Fruit fly (Drosophila melanogaster) whole organism, embryonic: ENCODE measurements around the gene CG42529.
A peak's percentile ranks its signal among the peaks of the same experiment; 100 is the strongest.

Experiments used
- ATbp ChIP-seq: fragments of 200-800 bp; sonication (Bioruptor generic); optimal IDR thresholded peaks from 2 replicates; lab custom pipeline; 2017; ENCODE audit warnings: missing biosample characterization, mild to moderate bottlenecking, missing genetic modification characterization, missing genetic modification reagents
- CG10431 ChIP-seq: fragments of 200-800 bp; sonication (Bioruptor generic); optimal IDR thresholded peaks from 3 replicates; lab custom pipeline; 2018; ENCODE audit warnings: missing biosample characterization, mild to moderate bottlenecking, missing genetic modification characterization
- CG10565 ChIP-seq: fragments of 200-800 bp; sonication (Bioruptor generic); optimal IDR thresholded peaks from 3 replicates; lab custom pipeline; 2016; ENCODE audit warnings: missing biosample characterization, mild to moderate bottlenecking, missing genetic modification characterization
- CG11696 ChIP-seq: fragments of 200-800 bp; sonication (Bioruptor generic); IDR thresholded peaks from 2 replicates; pipeline ENCODE4 v1.3.6; 2022; ENCODE audit warnings: missing biosample characterization, missing genetic modification characterization
- CG12659 ChIP-seq: fragments of 200-800 bp; sonication (Bioruptor generic); optimal IDR thresholded peaks from 3 replicates; lab custom pipeline; 2017; ENCODE audit warnings: mild to moderate bottlenecking, missing biosample characterization, missing genetic modification reagents, missing genetic modification characterization
- CG12744 ChIP-seq: fragments of 200-800 bp; sonication (Bioruptor generic); optimal IDR thresholded peaks from 2 replicates; lab custom pipeline; 2016; ENCODE audit warnings: missing biosample characterization, missing genetic modification characterization
- CG12769 ChIP-seq: fragments of 200-800 bp; sonication (Bioruptor generic); optimal IDR thresholded peaks from 2 replicates; lab custom pipeline; 2019; ENCODE audit warnings: missing biosample characterization, mild to moderate bottlenecking, missing genetic modification characterization, moderate library complexity
- CG13624 ChIP-seq: fragments of 200-800 bp; sonication (Bioruptor generic); optimal IDR thresholded peaks from 2 replicates; lab custom pipeline; 2016; ENCODE audit warnings: missing biosample characterization, missing genetic modification characterization
- CG17385 ChIP-seq: fragments of 200-800 bp; sonication (Bioruptor generic); optimal IDR thresholded peaks from 3 replicates; lab custom pipeline; 2018; ENCODE audit warnings: missing biosample characterization, mild to moderate bottlenecking, missing genetic modification characterization
- CG1832 ChIP-seq: fragments of 200-800 bp; sonication (Bioruptor generic); optimal IDR thresholded peaks from 2 replicates; lab custom pipeline; 2017; ENCODE audit warnings: missing biosample characterization, mild to moderate bottlenecking, missing genetic modification characterization, inconsistent platforms
- CG31441 ChIP-seq: fragments of 200-800 bp; sonication (Bioruptor generic); IDR thresholded peaks from 2 replicates; pipeline ENCODE4 v1.3.6; 2022; ENCODE audit warnings: missing biosample characterization, missing genetic modification characterization
- CG32767 ChIP-seq: fragments of 200-800 bp; sonication (Bioruptor generic); IDR thresholded peaks from 2 replicates; pipeline ENCODE4 v1.3.6; 2022; ENCODE audit warnings: missing biosample characterization, missing genetic modification characterization
- CG42726 ChIP-seq: fragments of 200-800 bp; sonication (Bioruptor generic); IDR thresholded peaks from 2 replicates; pipeline ENCODE4 v1.3.6; 2022; ENCODE audit warnings: missing biosample characterization, missing genetic modification characterization; ENCODE audit not compliant: partially characterized antibody
- CG7839 ChIP-seq: fragments of 200-800 bp; sonication (Bioruptor generic); optimal IDR thresholded peaks from 3 replicates; lab custom pipeline; 2018; ENCODE audit warnings: missing biosample characterization, mild to moderate bottlenecking, missing genetic modification characterization, moderate library complexity
- CG8290 ChIP-seq, 3 experiments: fragments of 200-800 bp; sonication (Bioruptor generic); optimal IDR thresholded peaks; 2 replicates each; lab custom pipeline; 2016 to 2019; ENCODE audit warnings: missing biosample characterization in 3 of 3, missing genetic modification characterization in 3 of 3, mild to moderate bottlenecking in 2 of 3, moderate library complexity in 1 of 3
- CG8765 ChIP-seq: fragments of 200-800 bp; sonication (Bioruptor generic); IDR thresholded peaks from 2 replicates; pipeline ENCODE4 v1.3.6; 2022; ENCODE audit warnings: missing biosample characterization, missing genetic modification characterization
- CG8924 ChIP-seq: fragments of 200-800 bp; optimal IDR thresholded peaks from 3 replicates; lab custom pipeline; 2019; ENCODE audit warnings: missing biosample characterization, mild to moderate bottlenecking, missing genetic modification characterization, moderate library complexity
- Dek ChIP-seq: fragments of 200-800 bp; sonication (Bioruptor generic); optimal IDR thresholded peaks from 3 replicates; lab custom pipeline; 2019; ENCODE audit warnings: missing biosample characterization, mild to moderate bottlenecking, missing genetic modification characterization, moderate library complexity
- Dll ChIP-seq: fragments of 200-800 bp; sonication (Bioruptor generic); IDR thresholded peaks from 4 replicates; pipeline ENCODE4 v1.3.6; 2022; ENCODE audit warnings: missing biosample characterization, missing genetic modification characterization; ENCODE audit not compliant: partially characterized antibody
- Gug ChIP-seq: fragments of 200-800 bp; sonication (Bioruptor generic); IDR thresholded peaks from 4 replicates; pipeline ENCODE4 v1.3.6; 2022; ENCODE audit warnings: missing biosample characterization, missing genetic modification characterization
- HHEX ChIP-seq: fragments of 200-800 bp; sonication (Bioruptor generic); optimal IDR thresholded peaks from 3 replicates; lab custom pipeline; 2017; ENCODE audit warnings: missing biosample characterization, mild to moderate bottlenecking, missing genetic modification characterization, missing genetic modification reagents
- HLH54F ChIP-seq: fragments of 200-800 bp; sonication (Bioruptor generic); optimal IDR thresholded peaks from 3 replicates; lab custom pipeline; 2016; ENCODE audit warnings: missing biosample characterization, missing genetic modification characterization
- HLHmδ ChIP-seq: fragments of 200-800 bp; sonication (Bioruptor generic); optimal IDR thresholded peaks from 2 replicates; lab custom pipeline; 2018; ENCODE audit warnings: missing biosample characterization, mild to moderate bottlenecking, missing genetic modification characterization, moderate library complexity
- Hmx ChIP-seq: fragments of 200-800 bp; sonication (Bioruptor generic); optimal IDR thresholded peaks from 2 replicates; lab custom pipeline; 2016; ENCODE audit warnings: missing biosample characterization, missing genetic modification characterization
- Mes4 ChIP-seq: fragments of 200-800 bp; sonication (Bioruptor generic); optimal IDR thresholded peaks from 2 replicates; lab custom pipeline; 2016; ENCODE audit warnings: missing biosample characterization, missing genetic modification characterization
- NfI ChIP-seq: fragments of 200-800 bp; sonication (Bioruptor generic); optimal IDR thresholded peaks from 3 replicates; lab custom pipeline; 2018; ENCODE audit warnings: missing biosample characterization, mild to moderate bottlenecking, missing genetic modification characterization, moderate library complexity
- Opbp ChIP-seq: fragments of 200-800 bp; sonication (Bioruptor generic); IDR thresholded peaks from 3 replicates; pipeline ENCODE4 v1.3.6; 2022; ENCODE audit warnings: missing biosample characterization, missing genetic modification characterization; ENCODE audit not compliant: partially characterized antibody
- Poxn ChIP-seq: fragments of 200-800 bp; sonication (Bioruptor generic); IDR thresholded peaks from 2 replicates; pipeline ENCODE4 v1.3.6; 2022; ENCODE audit warnings: missing biosample characterization, missing genetic modification characterization
- Ravus ChIP-seq: fragments of 200-800 bp; sonication (Bioruptor generic); IDR thresholded peaks from 2 replicates; pipeline ENCODE4 v1.3.6; 2022; ENCODE audit warnings: missing biosample characterization, missing genetic modification characterization
- bsh ChIP-seq, 2 experiments: fragments of 200-800 bp; sonication (Bioruptor generic); optimal IDR thresholded peaks; 2 replicates each; lab custom pipeline; 2017 to 2018; ENCODE audit warnings: mild to moderate bottlenecking in 2 of 2, missing biosample characterization in 2 of 2, missing genetic modification characterization in 2 of 2, moderate library complexity in 1 of 2
- ewg ChIP-seq: fragments of 200-800 bp; sonication (Bioruptor generic); optimal IDR thresholded peaks from 3 replicates; lab custom pipeline; 2017; ENCODE audit warnings: mild to moderate bottlenecking, missing biosample characterization, missing genetic modification reagents, missing genetic modification characterization
- grn ChIP-seq: fragments of 200-800 bp; sonication (Bioruptor generic); optimal IDR thresholded peaks from 3 replicates; lab custom pipeline; 2017; ENCODE audit warnings: missing biosample characterization, missing genetic modification characterization
- jigr1 ChIP-seq: fragments of 200-800 bp; sonication (Bioruptor generic); IDR thresholded peaks from 3 replicates; pipeline ENCODE4 v1.3.6; 2022; ENCODE audit warnings: missing biosample characterization, missing genetic modification characterization
- jumu ChIP-seq: fragments of 200-800 bp; sonication (Bioruptor generic); optimal IDR thresholded peaks from 3 replicates; lab custom pipeline; 2016; ENCODE audit warnings: missing biosample characterization, missing genetic modification characterization
- mirr ChIP-seq: fragments of 200-800 bp; sonication (Bioruptor generic); optimal IDR thresholded peaks from 3 replicates; lab custom pipeline; 2018; ENCODE audit warnings: missing biosample characterization, mild to moderate bottlenecking, missing genetic modification characterization
- pnt ChIP-seq: fragments of 200-800 bp; sonication (Bioruptor generic); optimal IDR thresholded peaks from 3 replicates; lab custom pipeline; 2016; ENCODE audit warnings: missing biosample characterization, missing genetic modification characterization
- run ChIP-seq: fragments of 200-800 bp; sonication (Bioruptor generic); optimal IDR thresholded peaks from 3 replicates; lab custom pipeline; 2018; ENCODE audit warnings: missing biosample characterization, mild to moderate bottlenecking, missing genetic modification characterization
- sc ChIP-seq, 3 experiments: fragments of >200 bp in 2 of 3; fragments of 200-800 bp in 1 of 3; sonication (Bioruptor generic) in 1 of 3; optimal IDR thresholded peaks; 2 replicates in 2 of 3; 3 replicates in 1 of 3; lab custom pipeline; 2017; ENCODE audit warnings: mild to moderate bottlenecking in 1 of 3, missing biosample characterization in 1 of 3, missing genetic modification characterization in 1 of 3, missing genetic modification reagents in 1 of 3
- sd ChIP-seq: fragments of 200-800 bp; sonication (Bioruptor generic); optimal IDR thresholded peaks from 3 replicates; lab custom pipeline; 2018; ENCODE audit warnings: missing biosample characterization, mild to moderate bottlenecking, missing genetic modification characterization, moderate library complexity
- sens ChIP-seq: fragments of 200-800 bp; sonication (Bioruptor generic); peaks from one replicate; lab custom pipeline; 2016; ENCODE audit warnings: missing biosample characterization, missing genetic modification characterization
- slbo ChIP-seq: fragments of 200-800 bp; sonication (Bioruptor generic); IDR thresholded peaks from 2 replicates; pipeline ENCODE4 v1.3.6; 2022; ENCODE audit warnings: missing biosample characterization, missing genetic modification characterization
- sqz ChIP-seq: fragments of 200-800 bp; sonication (Bioruptor generic); optimal IDR thresholded peaks from 3 replicates; lab custom pipeline; 2018; ENCODE audit warnings: missing biosample characterization, mild to moderate bottlenecking, missing genetic modification characterization
- tap ChIP-seq: fragments of 200-800 bp; optimal IDR thresholded peaks from 3 replicates; lab custom pipeline; 2019; ENCODE audit warnings: missing biosample characterization, mild to moderate bottlenecking, missing genetic modification characterization, moderate library complexity
- tna ChIP-seq: fragments of 200-800 bp; sonication (Bioruptor generic); IDR thresholded peaks from 2 replicates; pipeline ENCODE4 v1.3.6; 2022; ENCODE audit warnings: missing biosample characterization, missing genetic modification characterization; ENCODE audit not compliant: partially characterized antibody
- trem ChIP-seq: fragments of 200-800 bp; optimal IDR thresholded peaks from 3 replicates; lab custom pipeline; 2019; ENCODE audit warnings: missing biosample characterization, mild to moderate bottlenecking, missing genetic modification characterization, moderate library complexity
- vfl ChIP-seq: fragments of 200-800 bp; sonication (Bioruptor generic); optimal IDR thresholded peaks from 2 replicates; lab custom pipeline; 2016; ENCODE audit warnings: missing biosample characterization, missing genetic modification characterization
- vnd ChIP-seq: fragments of 200-800 bp; sonication (Bioruptor generic); IDR thresholded peaks from 3 replicates; pipeline ENCODE4 v1.3.6; 2022; ENCODE audit warnings: missing biosample characterization, missing genetic modification characterization; ENCODE audit not compliant: partially characterized antibody
- wdn ChIP-seq: fragments of 200-800 bp; sonication (Bioruptor generic); IDR thresholded peaks from 2 replicates; pipeline ENCODE4 v1.3.6; 2022; ENCODE audit warnings: missing biosample characterization, missing genetic modification characterization
- zen2 ChIP-seq: fragments of 200-800 bp; sonication (Bioruptor generic); IDR thresholded peaks from 3 replicates; pipeline ENCODE4 v1.3.6; 2022; ENCODE audit warnings: missing biosample characterization, missing genetic modification characterization; ENCODE audit not compliant: partially characterized antibody

The CG42529 gene

DNA sequence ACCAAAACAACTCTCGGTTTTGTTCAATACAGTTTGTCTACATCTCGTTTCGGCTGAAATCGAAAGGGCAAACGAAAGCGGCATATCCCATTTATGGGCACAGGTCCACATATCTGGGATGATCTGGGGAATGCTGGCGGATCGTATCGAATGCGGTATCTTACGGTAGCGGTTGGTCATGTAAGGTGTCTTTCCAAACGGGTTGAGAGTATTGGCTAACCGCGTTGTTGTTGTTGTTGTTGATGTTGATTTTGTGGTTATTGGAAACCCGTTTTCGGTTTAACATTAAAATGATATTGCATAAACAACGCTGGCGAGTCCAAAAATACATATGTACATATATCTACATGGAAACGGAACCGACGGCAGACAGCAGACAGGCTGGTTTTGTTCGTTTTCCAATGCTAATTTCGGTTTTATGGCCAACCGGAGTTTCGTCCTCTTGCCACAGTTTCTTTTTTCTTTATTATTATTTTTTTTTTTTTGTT is 34.6 kb upstream of the CG42529 start (continued):
- TF ChIP-seq CG8924 (tag; lab: Kevin White, UChicago) (no peak), tap (tag; lab: Kevin White, UChicago) (no peak), wdn (GFP tag; lab: Robert Waterston, UW) (no peak), Ravus (no peak), CG12659 (GFP tag; lab: Kevin White, UChicago) (no peak), run (tag; lab: Kevin White, UChicago) (peak; percentile 48), mirr (GFP tag; lab: Kevin White, UChicago) (peak; percentile 6), jumu (GFP tag; lab: Kevin White, UChicago) (no peak), CG12744 (GFP tag; lab: Kevin White, UChicago) (no peak), Dll (no peak), CG31441 (peak; percentile 33; the same call in 1 of the 2 replicates), CG42726 (GFP tag; lab: Robert Waterston, UW) (no peak), ATbp (GFP tag; lab: Kevin White, UChicago) (no peak), CG12769 (tag; lab: Kevin White, UChicago) (peak; percentile 97), ewg (GFP tag; lab: Kevin White, UChicago) (no peak), grn (GFP tag; lab: Kevin White, UChicago) (peak; percentile 82), CG8290 (GFP tag; optimal IDR thresholded peaks at IDR 0.05; lab: Kevin White, UChicago) (no peak), CG8290 (tag; optimal IDR thresholded peaks at IDR 0.05; lab: Kevin White, UChicago) (no peak), CG7839 (tag; lab: Kevin White, UChicago) (no peak), tna (GFP tag; lab: Robert Waterston, UW) (no peak), CG11696 (GFP tag; lab: Robert Waterston, UW) (no peak), CG13624 (GFP tag; lab: Kevin White, UChicago) (no peak), Hmx (GFP tag; lab: Kevin White, UChicago) (no peak), NfI (GFP tag; lab: Kevin White, UChicago) (no peak), CG10565 (no peak), bsh (GFP tag; optimal IDR thresholded peaks at IDR 0.05; lab: Kevin White, UChicago) (peak in 1 of 2 experiments; percentile 50), HLHmδ (peak; percentile 96), CG8765 (0 out of 2 replicates have a peak, but pooled peaks have one; percentile 16), sens (GFP tag; lab: Kevin White, UChicago) (peak; percentile 57), sqz (GFP tag; lab: Kevin White, UChicago) (no peak), Gug (GFP tag; lab: Robert Waterston, UW) (no peak), Mes4 (GFP tag; lab: Kevin White, UChicago) (no peak), Opbp (no peak), jigr1 (GFP tag; lab: Robert Waterston, UW) (no peak), vnd (GFP tag; lab: Robert Waterston, UW) (no peak), vfl (GFP tag; lab: Kevin White, UChicago) (no peak), pnt (GFP tag; lab: Kevin White, UChicago) (no peak), zen2 (GFP tag; lab: Robert Waterston, UW) (no peak), CG1832 (GFP tag; lab: Kevin White, UChicago) (no peak), HHEX (GFP tag; lab: Kevin White, UChicago) (no peak), CG17385 (GFP tag; lab: Kevin White, UChicago) (no peak), trem (tag; lab: Kevin White, UChicago) (peak; percentile 16), CG10431 (GFP tag; lab: Kevin White, UChicago) (peak; percentile 87), CG32767 (GFP tag; lab: Robert Waterston, UW) (no peak), sc (optimal IDR thresholded peaks at IDR 0.05; lab: Kevin White, UChicago) (no peak), sc (GFP tag; optimal IDR thresholded peaks at IDR 0.05; lab: Kevin White, UChicago) (no peak), slbo (GFP tag; lab: Robert Waterston, UW) (no peak), Poxn (no peak), sd (tag; lab: Kevin White, UChicago) (peak; percentile 96), Dek (tag; lab: Kevin White, UChicago) (no peak), HLH54F (GFP tag; lab: Kevin White, UChicago) (no peak)
